Fruit fly (Drosophila melanogaster) whole organism, embryonic: ENCODE data around the gene EloB.

Source experiments
- BEAF-32 ChIP-seq: fragments of 200-800 bp; sonication (Bioruptor generic); optimal IDR thresholded peaks from 3 replicates; lab custom pipeline; 2017; ENCODE audit warnings: missing biosample characterization, missing genetic modification characterization, mild to moderate bottlenecking, moderate library complexity, missing genetic modification reagents
- CG9876 ChIP-seq: fragments of 200-800 bp; sonication (Bioruptor generic); optimal IDR thresholded peaks from 2 replicates; lab custom pipeline; 2016; ENCODE audit warnings: missing biosample characterization, missing genetic modification characterization
- Dfd ChIP-seq, 2 experiments: fragments of >200 bp; optimal IDR thresholded peaks; 2 replicates each; lab custom pipeline; 2017; ENCODE audit warnings: missing biosample characterization in 2 of 2, missing genetic modification characterization in 2 of 2
- Drgx ChIP-seq: fragments of 200-800 bp; sonication (Bioruptor generic); IDR thresholded peaks from 2 replicates; pipeline ENCODE4 v1.3.6; 2022; ENCODE audit warnings: missing biosample characterization, missing genetic modification characterization
- NC2α ChIP-seq: fragments of 200-800 bp; sonication (Bioruptor generic); optimal IDR thresholded peaks from 2 replicates; lab custom pipeline; 2016; ENCODE audit warnings: missing biosample characterization, missing genetic modification characterization
- YL-1 ChIP-seq: fragments of 200-800 bp; sonication (Bioruptor generic); optimal IDR thresholded peaks from 3 replicates; lab custom pipeline; 2017; ENCODE audit warnings: missing biosample characterization, mild to moderate bottlenecking, missing genetic modification characterization
- gem ChIP-seq: fragments of 200-800 bp; sonication (Bioruptor generic); optimal IDR thresholded peaks from 2 replicates; lab custom pipeline; 2019; ENCODE audit warnings: missing biosample characterization, mild to moderate bottlenecking, missing genetic modification characterization, moderate library complexity
- psq ChIP-seq: fragments of 200-800 bp; sonication (Bioruptor generic); optimal IDR thresholded peaks from 2 replicates; lab custom pipeline; 2017; ENCODE audit warnings: missing biosample characterization, missing genetic modification characterization
- unc-4 ChIP-seq: fragments of 200-800 bp; sonication (Bioruptor generic); IDR thresholded peaks from 2 replicates; pipeline ENCODE4 v1.3.6; 2022; ENCODE audit warnings: missing biosample characterization, missing genetic modification characterization; ENCODE audit not compliant: partially characterized antibody

- TF ChIP-seq YL-1 (GFP tag; lab: Kevin White, UChicago) (no peak), unc-4 (no peak), Dfd (GFP tag; optimal IDR thresholded peaks at IDR 0.05; lab: Kevin White, UChicago) (no peak), NC2α (no peak), Drgx (peak; percentile 32; the same call in 1 of the 2 replicates), gem (no peak), CG9876 (GFP tag; lab: Kevin White, UChicago) (no peak), psq (GFP tag; lab: Kevin White, UChicago) (no peak), BEAF-32 (no peak)
Observed at dm6 chr3R:20549017-20549854, 30.4 kb downstream of the EloB start.
